Fruit fly (Drosophila melanogaster) whole organism, wandering third instar larva: ENCODE data around the gene Qsox2.

Experiments used
- Abd-B ChIP-seq: fragments of >200 bp; optimal IDR thresholded peaks from 2 replicates; lab custom pipeline; 2017; ENCODE audit warnings: missing biosample characterization, missing genetic modification characterization
- CG32264 ChIP-seq: fragments of 200-800 bp; sonication (Bioruptor generic); optimal IDR thresholded peaks from 2 replicates; lab custom pipeline; 2016; ENCODE audit warnings: missing biosample characterization, missing genetic modification characterization
- CG9705 ChIP-seq: fragments of 200-800 bp; sonication (Bioruptor generic); optimal IDR thresholded peaks from 2 replicates; lab custom pipeline; 2018; ENCODE audit warnings: missing biosample characterization, mild to moderate bottlenecking, missing genetic modification characterization
- CrebA ChIP-seq: fragments of 200-800 bp; sonication (Bioruptor generic); optimal IDR thresholded peaks from 2 replicates; lab custom pipeline; 2016; ENCODE audit warnings: missing biosample characterization, mild to moderate bottlenecking, missing genetic modification characterization, borderline replicate concordance
- Dfd ChIP-seq: fragments of >200 bp; optimal IDR thresholded peaks from 2 replicates; lab custom pipeline; 2017; ENCODE audit warnings: missing biosample characterization, missing genetic modification characterization
- Dif ChIP-seq: fragments of 200-275, 200-300 bp; sonication (Bioruptor generic); optimal IDR thresholded peaks from 2 replicates; lab custom pipeline; 2018; ENCODE audit warnings: missing biosample characterization, missing genetic modification characterization; ENCODE audit not compliant: partially characterized antibody
- GATAd ChIP-seq: sonication (Bioruptor generic); optimal IDR thresholded peaks from 2 replicates; lab custom pipeline; 2016; ENCODE audit warnings: missing biosample characterization, missing genetic modification characterization
- HLH106 ChIP-seq: fragments of 200-800 bp; optimal IDR thresholded peaks from 3 replicates; lab custom pipeline; 2019; ENCODE audit warnings: missing biosample characterization, mild to moderate bottlenecking, missing genetic modification characterization, moderate library complexity
- Hnf4 ChIP-seq: fragments of 200-800 bp; sonication (Bioruptor generic); optimal IDR thresholded peaks from 2 replicates; lab custom pipeline; 2016; ENCODE audit warnings: missing biosample characterization, mild to moderate bottlenecking, missing genetic modification characterization
- Hr78 ChIP-seq: fragments of >200 bp; optimal IDR thresholded peaks from 2 replicates; lab custom pipeline; 2017; ENCODE audit warnings: missing biosample characterization, missing genetic modification characterization
- Hr83 ChIP-seq: fragments of 200-300 bp; sonication (Bioruptor generic); optimal IDR thresholded peaks from 2 replicates; lab custom pipeline; 2016; ENCODE audit warnings: missing biosample characterization, mild to moderate bottlenecking, missing genetic modification characterization, moderate library complexity; ENCODE audit not compliant: poor library complexity, severe bottlenecking
- Jra ChIP-seq: sonication (Bioruptor generic); optimal IDR thresholded peaks from 2 replicates; lab custom pipeline; 2016; ENCODE audit warnings: missing biosample characterization, missing genetic modification characterization
- Mio ChIP-seq: sonication (Bioruptor generic); optimal IDR thresholded peaks from 2 replicates; lab custom pipeline; 2016; ENCODE audit warnings: missing biosample characterization, missing genetic modification characterization
- Myc ChIP-seq: fragments of >200 bp; optimal IDR thresholded peaks from 2 replicates; lab custom pipeline; 2017
- N ChIP-seq: fragments of >200 bp; optimal IDR thresholded peaks from 2 replicates; lab custom pipeline; 2018; ENCODE audit warnings: missing biosample characterization, missing external identifiers, missing genetic modification characterization
- OdsH ChIP-seq: fragments of 200-800 bp; sonication (Bioruptor generic); optimal IDR thresholded peaks from 2 replicates; lab custom pipeline; 2016; ENCODE audit warnings: missing biosample characterization, mild to moderate bottlenecking, missing genetic modification characterization
- Rel ChIP-seq, 2 experiments: fragments of 200-800 bp; sonication (Bioruptor generic) in 1 of 2; optimal IDR thresholded peaks; 2 replicates in 1 of 2; 3 replicates in 1 of 2; lab custom pipeline; 2016 to 2019; ENCODE audit warnings: mild to moderate bottlenecking in 2 of 2, missing biosample characterization in 2 of 2, missing genetic modification characterization in 2 of 2, moderate library complexity in 1 of 2
- Vsx2 ChIP-seq: fragments of 200-300, 225-300 bp; sonication (Bioruptor generic); optimal IDR thresholded peaks from 2 replicates; lab custom pipeline; 2018; ENCODE audit warnings: missing biosample characterization, missing genetic modification characterization; ENCODE audit not compliant: partially characterized antibody
- br ChIP-seq: fragments of 200-800 bp; sonication (Bioruptor generic); optimal IDR thresholded peaks from 2 replicates; lab custom pipeline; 2016; ENCODE audit warnings: missing biosample characterization, missing genetic modification characterization
- brk ChIP-seq: fragments of 200-800 bp; sonication (Bioruptor generic); optimal IDR thresholded peaks from 2 replicates; lab custom pipeline; 2016; ENCODE audit warnings: missing biosample characterization, mild to moderate bottlenecking, missing genetic modification characterization
- dmrt93B ChIP-seq: fragments of 200-800 bp; sonication (Bioruptor generic); optimal IDR thresholded peaks from 2 replicates; lab custom pipeline; 2018; ENCODE audit warnings: missing biosample characterization, mild to moderate bottlenecking, missing genetic modification characterization
- dsf ChIP-seq: sonication (Bioruptor generic); optimal IDR thresholded peaks from 2 replicates; lab custom pipeline; 2016; ENCODE audit warnings: missing biosample characterization, missing genetic modification characterization, borderline replicate concordance
- ey ChIP-seq: fragments of 200-800 bp; sonication (Bioruptor generic); optimal IDR thresholded peaks from 2 replicates; lab custom pipeline; 2016; ENCODE audit warnings: missing biosample characterization, missing genetic modification characterization
- foxo ChIP-seq, 2 experiments: fragments of 200-800 bp; sonication (Bioruptor generic); optimal IDR thresholded peaks; 2 replicates in 1 of 2; 3 replicates in 1 of 2; lab custom pipeline; 2016 to 2017; ENCODE audit warnings: missing biosample characterization in 2 of 2, missing genetic modification characterization in 2 of 2
- fru ChIP-seq: fragments of 200-800 bp; sonication (Bioruptor generic); optimal IDR thresholded peaks from 3 replicates; lab custom pipeline; 2016; ENCODE audit warnings: missing biosample characterization, mild to moderate bottlenecking, missing genetic modification characterization
- h ChIP-seq: fragments of 200-800 bp; sonication (Bioruptor generic); optimal IDR thresholded peaks from 3 replicates; lab custom pipeline; 2016; ENCODE audit warnings: missing biosample characterization, mild to moderate bottlenecking, missing genetic modification characterization
- lola ChIP-seq: fragments of >200 bp; optimal IDR thresholded peaks from 2 replicates; lab custom pipeline; 2017; ENCODE audit warnings: missing biosample characterization, missing genetic modification characterization
- psq ChIP-seq: fragments of 200-800 bp; sonication (Bioruptor generic); optimal IDR thresholded peaks from 3 replicates; lab custom pipeline; 2017; ENCODE audit warnings: missing biosample characterization, mild to moderate bottlenecking, missing genetic modification characterization, moderate library complexity
- rgr ChIP-seq: fragments of 200-800 bp; sonication (Bioruptor generic); optimal IDR thresholded peaks from 3 replicates; lab custom pipeline; 2016; ENCODE audit warnings: missing biosample characterization, mild to moderate bottlenecking, missing genetic modification characterization
- sage ChIP-seq: fragments of 200-800 bp; sonication (Bioruptor generic); optimal IDR thresholded peaks from 2 replicates; lab custom pipeline; 2016; ENCODE audit warnings: missing biosample characterization, mild to moderate bottlenecking, missing genetic modification characterization
- sv ChIP-seq: fragments of 200-800 bp; sonication (Bioruptor generic); optimal IDR thresholded peaks from 3 replicates; lab custom pipeline; 2016; ENCODE audit warnings: missing biosample characterization, missing genetic modification characterization
- usp ChIP-seq: fragments of >200 bp; optimal IDR thresholded peaks from 2 replicates; lab custom pipeline; 2017; ENCODE audit warnings: missing biosample characterization, missing genetic modification characterization
- woc ChIP-seq: sonication (Bioruptor generic); optimal IDR thresholded peaks from 2 replicates; lab custom pipeline; 2016; ENCODE audit warnings: missing biosample characterization, mild to moderate bottlenecking, missing genetic modification characterization

The Qsox2 gene

dm6 chr3R:21880510-21880909, 33.0 kb upstream of the Qsox2 start, which contains the start of gene CG31465:
Gene CG31465 (plus strand): TSS chr3R:21880810.
- no peak for TF ChIP-seq dsf (GFP tag; lab: Kevin White, UChicago)
- no peak for TF ChIP-seq foxo (GFP tag; optimal IDR thresholded peaks at IDR 0.05; lab: Kevin White, UChicago)
- TF ChIP-seq psq: no peak
- no peak for TF ChIP-seq Rel (GFP tag; optimal IDR thresholded peaks at IDR 0.05; lab: Kevin White, UChicago)
- TF ChIP-seq Rel (tag; optimal IDR thresholded peaks at IDR 0.05; lab: Kevin White, UChicago): no peak
- TF ChIP-seq, all 38 proteins: peak for 0

- no peak for TF ChIP-seq dsf (GFP tag; lab: Kevin White, UChicago)
- TF ChIP-seq psq: no peak
- no peak for TF ChIP-seq Myc
- TF ChIP-seq rgr: no peak
- no peak for TF ChIP-seq CG32264
- TF ChIP-seq OdsH (GFP tag; lab: Kevin White, UChicago): no peak
- TF ChIP-seq Jra (GFP tag; lab: Kevin White, UChicago): no peak
- TF ChIP-seq fru (GFP tag; lab: Kevin White, UChicago): no peak
- no peak for TF ChIP-seq Rel (GFP tag; optimal IDR thresholded peaks at IDR 0.05; lab: Kevin White, UChicago)
- no peak for TF ChIP-seq Rel (tag; optimal IDR thresholded peaks at IDR 0.05; lab: Kevin White, UChicago)
- TF ChIP-seq brk: no peak
- TF ChIP-seq GATAd: no peak
- no peak for TF ChIP-seq usp (GFP tag; lab: Kevin White, UChicago)
- no peak for TF ChIP-seq CG9705
- TF ChIP-seq Mio (GFP tag; lab: Kevin White, UChicago): no peak
- TF ChIP-seq sage (GFP tag; lab: Kevin White, UChicago): no peak
These were observed 29.2 kb upstream of the Qsox2 start, which contains the start of gene fit for dm6 chr3R:21884354-21884753. Gene fit (minus strand): TSS chr3R:21884454.

dm6 chr3R:21885450-21885849, 28.1 kb upstream of the Qsox2 start, which contains the start of gene CG17819:
Gene CG17819 (minus strand): TSS chr3R:21885550.
- TF ChIP-seq CG9705: no peak
- no peak for TF ChIP-seq Myc
- TF ChIP-seq h (GFP tag; lab: Kevin White, UChicago): no peak
- no peak for TF ChIP-seq Dfd (GFP tag; lab: Kevin White, UChicago)
- TF ChIP-seq br (GFP tag; lab: Kevin White, UChicago): no peak
- TF ChIP-seq CrebA (GFP tag; lab: Kevin White, UChicago): no peak
- TF ChIP-seq sv (GFP tag; lab: Kevin White, UChicago): no peak
- TF ChIP-seq dmrt93B (GFP tag; lab: Kevin White, UChicago): no peak
- TF ChIP-seq Abd-B (GFP tag; lab: Kevin White, UChicago): no peak
- no peak for TF ChIP-seq lola

dm6 chr3R:21886861-21887587, 26.5 kb upstream of the Qsox2 start, which contains the start of the genes CG6678 and dnd:
Gene CG6678 (plus strand): TSS chr3R:21887029.
Gene dnd (minus strand): TSS chr3R:21887355.
- peak; percentile 80 for TF ChIP-seq Vsx2 (GFP tag; lab: Kevin White, UChicago)
- peak; percentile 24 for TF ChIP-seq Hnf4 (GFP tag; lab: Kevin White, UChicago)
- no peak for TF ChIP-seq Dfd (GFP tag; lab: Kevin White, UChicago)
- no peak for TF ChIP-seq Mio (GFP tag; lab: Kevin White, UChicago)
- TF ChIP-seq Hr83 (GFP tag; lab: Kevin White, UChicago): no peak

dm6 chr3R:21887588-21888007, 25.9 kb upstream of the Qsox2 start:
- TF ChIP-seq foxo (GFP tag; optimal IDR thresholded peaks at IDR 0.05; lab: Kevin White, UChicago): peak in 1 of 2 experiments; percentile 53
- TF ChIP-seq Rel (GFP tag; optimal IDR thresholded peaks at IDR 0.05; lab: Kevin White, UChicago): no peak
- TF ChIP-seq Rel (tag; optimal IDR thresholded peaks at IDR 0.05; lab: Kevin White, UChicago): no peak
- TF ChIP-seq OdsH (GFP tag; lab: Kevin White, UChicago): no peak
- TF ChIP-seq Mio (GFP tag; lab: Kevin White, UChicago): no peak
- TF ChIP-seq ey: peak; percentile 33
- TF ChIP-seq Hnf4 (GFP tag; lab: Kevin White, UChicago): peak; percentile 19
- TF ChIP-seq Dif (GFP tag; lab: Kevin White, UChicago): no peak
- TF ChIP-seq fru (GFP tag; lab: Kevin White, UChicago): peak; percentile 56
- no peak for TF ChIP-seq usp (GFP tag; lab: Kevin White, UChicago)
- TF ChIP-seq CG9705: no peak
- TF ChIP-seq GATAd: no peak
- no peak for TF ChIP-seq CrebA (GFP tag; lab: Kevin White, UChicago)
- TF ChIP-seq Hr78 (GFP tag; lab: Kevin White, UChicago): no peak
- TF ChIP-seq HLH106 (tag; lab: Kevin White, UChicago): peak; percentile 37
- TF ChIP-seq Vsx2 (GFP tag; lab: Kevin White, UChicago): no peak
- no peak for TF ChIP-seq sv (GFP tag; lab: Kevin White, UChicago)
- TF ChIP-seq woc (GFP tag; lab: Kevin White, UChicago): peak; percentile 40
- TF ChIP-seq rgr: peak; percentile 16
- no peak for TF ChIP-seq psq
- no peak for TF ChIP-seq dmrt93B (GFP tag; lab: Kevin White, UChicago)
- TF ChIP-seq sage (GFP tag; lab: Kevin White, UChicago): no peak
- no peak for TF ChIP-seq N (GFP tag; lab: Kevin White, UChicago)
- no peak for TF ChIP-seq brk
- TF ChIP-seq, all 38 proteins: peak for 7
